Worm (Caenorhabditis elegans) whole organism, late embryonic: Measurements from ENCODE around the gene F29B9.5.

Experiments
- ama-1 ChIP-seq: fragments of 150-350 bp; optimal IDR thresholded peaks from 2 replicates; lab custom pipeline; 2014
- ceh-48 ChIP-seq: sonication (generic microtip); optimal IDR thresholded peaks from 2 replicates; lab custom pipeline; 2016; ENCODE audit warnings: missing genetic modification characterization, inconsistent platforms, missing compliant biosample characterization
- ceh-9 ChIP-seq: sonication (generic microtip); optimal IDR thresholded peaks from 2 replicates; lab custom pipeline; 2016; ENCODE audit warnings: mild to moderate bottlenecking, missing genetic modification characterization, inconsistent platforms, missing compliant biosample characterization
- dve-1 ChIP-seq: sonication (generic microtip); optimal IDR thresholded peaks from 2 replicates; lab custom pipeline; 2017; ENCODE audit warnings: antibody characterized with exemption, mild to moderate bottlenecking, missing genetic modification characterization, missing compliant biosample characterization
- elt-2 ChIP-seq: sonication (generic microtip); optimal IDR thresholded peaks from 2 replicates; lab custom pipeline; 2016; ENCODE audit warnings: missing genetic modification reagents, missing genetic modification characterization, missing compliant biosample characterization
- npax-4 ChIP-seq: sonication (generic microtip); optimal IDR thresholded peaks from 2 replicates; lab custom pipeline; 2016; ENCODE audit warnings: missing genetic modification characterization, missing compliant biosample characterization
- pqm-1 ChIP-seq: sonication (generic microtip); optimal IDR thresholded peaks from 2 replicates; lab custom pipeline; 2016; ENCODE audit warnings: missing genetic modification characterization, missing compliant biosample characterization
- rnt-1 ChIP-seq: sonication (generic microtip); optimal IDR thresholded peaks from 2 replicates; lab custom pipeline; 2016; ENCODE audit warnings: missing genetic modification characterization, missing compliant biosample characterization
- ttx-3 ChIP-seq: sonication (generic microtip); optimal IDR thresholded peaks from 2 replicates; lab custom pipeline; 2016; ENCODE audit warnings: missing genetic modification reagents, missing genetic modification characterization, missing compliant biosample characterization
- unc-42 ChIP-seq: sonication (generic microtip); optimal IDR thresholded peaks from 2 replicates; lab custom pipeline; 2016; ENCODE audit warnings: missing genotype, missing genetic modification characterization, missing compliant biosample characterization

ce11 chrIV:4602565-4602964 lies 49.6 kb upstream of the F29B9.5 start, which contains the start of gene F19C7.4:
- no peak for TF ChIP-seq elt-2 (tag; lab: Kevin White, UChicago)
- no peak for TF ChIP-seq rnt-1 (tag; lab: Kevin White, UChicago)
- TF ChIP-seq ceh-9 (tag; lab: Kevin White, UChicago) = no peak
- TF ChIP-seq ttx-3 = no peak
- TF ChIP-seq npax-4 = no peak
- TF ChIP-seq unc-42 (tag; lab: Kevin White, UChicago) = no peak
- no peak for TF ChIP-seq pqm-1 (tag; lab: Kevin White, UChicago)
- TF ChIP-seq ama-1 (lab: Kevin White, UChicago) = no peak
- no peak for TF ChIP-seq ceh-48 (tag; lab: Kevin White, UChicago)
- no peak for TF ChIP-seq dve-1 (tag; lab: Kevin White, UChicago)
